Fruit fly (Drosophila melanogaster): Measurements from ENCODE around the gene CG11470.

The CG11470 gene

dm6 chr3R:29548751-29549150, 40.8 kb downstream of the CG11470 start:
- TF ChIP-seq Clk (GFP tag; optimal IDR thresholded peaks at IDR 0.05) (no peak), cnc (optimal IDR thresholded peaks at IDR 0.05) (no peak)

dm6 chr3R:29547983-29548382, 41.6 kb downstream of the CG11470 start:
- TF ChIP-seq CG1620 (GFP tag; optimal IDR thresholded peaks at IDR 0.05) (no peak), Mnt (GFP tag; optimal IDR thresholded peaks at IDR 0.05) (no peak), toe (GFP tag; optimal IDR thresholded peaks at IDR 0.05) (no peak), CG7045 (GFP tag; optimal IDR thresholded peaks at IDR 0.05) (no peak), ovo (GFP tag; optimal IDR thresholded peaks at IDR 0.05) (no peak), CG11617 (GFP tag; optimal IDR thresholded peaks at IDR 0.05) (no peak), Clk (GFP tag; optimal IDR thresholded peaks at IDR 0.05) (no peak), CG14711 (tag; optimal IDR thresholded peaks at IDR 0.05) (no peak), kay (GFP tag; ENCODE audit: borderline replicate concordance) (no peak), CG33017 (tag; optimal IDR thresholded peaks at IDR 0.05) (no peak), Hr96 (GFP tag; optimal IDR thresholded peaks at IDR 0.05) (no peak), cic (GFP tag; optimal IDR thresholded peaks at IDR 0.05) (no peak), pad (GFP tag; optimal IDR thresholded peaks at IDR 0.05) (no peak), Crg-1 (GFP tag; optimal IDR thresholded peaks at IDR 0.05) (no peak), CG7101 (tag; optimal IDR thresholded peaks at IDR 0.05) (no peak), bab1 (GFP tag; optimal IDR thresholded peaks at IDR 0.05) (no peak), CG5204 (GFP tag; optimal IDR thresholded peaks at IDR 0.05) (no peak), cnc (optimal IDR thresholded peaks at IDR 0.05) (no peak), CG12768 (GFP tag; optimal IDR thresholded peaks at IDR 0.05) (no peak), tj (GFP tag; optimal IDR thresholded peaks at IDR 0.05) (no peak)

- TF ChIP-seq CG12768 (GFP tag; optimal IDR thresholded peaks at IDR 0.05) (no peak), toe (GFP tag; optimal IDR thresholded peaks at IDR 0.05) (no peak), CG7045 (GFP tag; optimal IDR thresholded peaks at IDR 0.05) (no peak), CG11617 (GFP tag; optimal IDR thresholded peaks at IDR 0.05) (no peak), Crg-1 (GFP tag; optimal IDR thresholded peaks at IDR 0.05) (no peak)
Measured at dm6 chr3R:29547182-29547979, 42.2 kb downstream of the CG11470 start.

dm6 chr3R:29546418-29546817, 43.1 kb downstream of the CG11470 start:
- no peak for TF ChIP-seq toe (GFP tag; optimal IDR thresholded peaks at IDR 0.05)

- no peak for TF ChIP-seq cic (GFP tag; optimal IDR thresholded peaks at IDR 0.05)
Measured at dm6 chr3R:29545163-29545562, 44.4 kb downstream of the CG11470 start.

- no peak for TF ChIP-seq Clk (GFP tag; optimal IDR thresholded peaks at IDR 0.05)
- no peak for TF ChIP-seq cic (GFP tag; optimal IDR thresholded peaks at IDR 0.05)
- TF ChIP-seq cnc (optimal IDR thresholded peaks at IDR 0.05): no peak
- no peak for TF ChIP-seq CG5204 (GFP tag; optimal IDR thresholded peaks at IDR 0.05)
- no peak for TF ChIP-seq Mnt (GFP tag; optimal IDR thresholded peaks at IDR 0.05)
- TF ChIP-seq Crg-1 (GFP tag; optimal IDR thresholded peaks at IDR 0.05): no peak
- no peak for TF ChIP-seq ovo (GFP tag; optimal IDR thresholded peaks at IDR 0.05)
- TF ChIP-seq pad (GFP tag; optimal IDR thresholded peaks at IDR 0.05): no peak
- no peak for TF ChIP-seq CG7045 (GFP tag; optimal IDR thresholded peaks at IDR 0.05)
- TF ChIP-seq CG7101 (tag; optimal IDR thresholded peaks at IDR 0.05): no peak
- no peak for TF ChIP-seq CG11617 (GFP tag; optimal IDR thresholded peaks at IDR 0.05)
- TF ChIP-seq Hr96 (GFP tag; optimal IDR thresholded peaks at IDR 0.05): no peak
- no peak for TF ChIP-seq CG12768 (GFP tag; optimal IDR thresholded peaks at IDR 0.05)
- no peak for TF ChIP-seq toe (GFP tag; optimal IDR thresholded peaks at IDR 0.05)
- TF ChIP-seq kay (GFP tag; ENCODE audit: borderline replicate concordance): no peak
- no peak for TF ChIP-seq CG33017 (tag; optimal IDR thresholded peaks at IDR 0.05)
Measured at dm6 chr3R:29540948-29541741, 48.4 kb downstream of the CG11470 start.

Measured in whole organism, adult.